Worm (Caenorhabditis elegans) whole organism, L4 larva: ENCODE results near the gene EGAP2.1.

Experiments
- D1046.2 ChIP-seq: fragments of 200-800 bp; sonication (Bioruptor generic); IDR thresholded peaks from 2 replicates; pipeline ENCODE4 v1.3.6; 2022; ENCODE audit warnings: missing genetic modification characterization, missing compliant biosample characterization
- aly-2 ChIP-seq: sonication (generic microtip); optimal IDR thresholded peaks from 2 replicates; lab custom pipeline; 2018; ENCODE audit warnings: missing biosample characterization, missing genetic modification characterization
- ama-1 ChIP-seq: fragments of 150-350 bp; optimal IDR thresholded peaks from 2 replicates; lab custom pipeline; 2014; ENCODE audit warnings: inconsistent platforms, mixed read lengths
- fkh-10 ChIP-seq: fragments of 150-350 bp; optimal IDR thresholded peaks from 2 replicates; lab custom pipeline; 2014; ENCODE audit warnings: missing biosample characterization, missing genetic modification reagents, missing genetic modification characterization
- lin-15B ChIP-seq: fragments of 150-350 bp; sonication (generic microtip); optimal IDR thresholded peaks from 3 replicates; lab custom pipeline; 2014; ENCODE audit warnings: missing biosample characterization, missing genetic modification characterization
- mxl-3 ChIP-seq: fragments of 200-800 bp; sonication (Bioruptor generic); optimal IDR thresholded peaks from 2 replicates; lab custom pipeline; 2018; ENCODE audit warnings: mild to moderate bottlenecking, missing genetic modification characterization, missing compliant biosample characterization
- nhr-28 ChIP-seq: fragments of 150-350 bp; optimal IDR thresholded peaks from 2 replicates; lab custom pipeline; 2014; ENCODE audit warnings: missing biosample characterization, missing genetic modification characterization
- nhr-77 ChIP-seq: fragments of 150-350 bp; optimal IDR thresholded peaks from 2 replicates; lab custom pipeline; 2014; ENCODE audit warnings: missing biosample characterization, missing genetic modification characterization
- snpc-4 ChIP-seq: fragments of 150-350 bp; optimal IDR thresholded peaks from 2 replicates; lab custom pipeline; 2014; ENCODE audit warnings: missing biosample characterization, missing genetic modification characterization
- tag-97 ChIP-seq: fragments of 200-800 bp; sonication (Bioruptor generic); IDR thresholded peaks from 2 replicates; pipeline ENCODE4 v1.3.6; 2022; ENCODE audit warnings: missing genetic modification characterization, missing compliant biosample characterization
- ztf-7 ChIP-seq: fragments of 150-350 bp; optimal IDR thresholded peaks from 2 replicates; lab custom pipeline; 2014; ENCODE audit warnings: missing biosample characterization, missing genetic modification characterization

DNA sequence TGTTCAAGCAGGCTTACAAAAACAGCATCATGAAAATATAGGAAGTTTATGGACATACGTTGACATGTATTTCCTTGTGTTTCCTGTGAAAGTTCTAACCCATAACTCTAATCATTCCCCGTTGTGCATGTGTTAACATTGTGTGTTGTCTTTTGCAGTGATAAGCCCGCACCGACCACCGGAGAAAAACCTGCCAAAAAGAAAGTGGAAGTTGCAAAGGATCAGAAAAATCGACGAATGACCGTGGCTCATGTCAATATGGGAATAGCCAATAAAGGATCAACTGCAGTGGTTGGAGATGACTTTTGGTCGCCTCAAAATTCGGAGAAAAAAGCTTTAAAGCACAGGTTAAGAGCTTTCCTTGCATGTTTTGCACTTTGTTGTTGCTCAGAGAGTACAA lies 25.9 kb upstream of the EGAP2.1 start:
- TF ChIP-seq ztf-7 (tag; lab: Kevin White, UChicago): no peak
- TF ChIP-seq D1046.2 (GFP tag; lab: Robert Waterston, UW): no peak
- no peak for TF ChIP-seq ama-1
- TF ChIP-seq snpc-4 (tag; lab: Kevin White, UChicago): no peak
- no peak for TF ChIP-seq tag-97
- TF ChIP-seq nhr-28: peak; percentile 7
- TF ChIP-seq fkh-10 (GFP tag; lab: Kevin White, UChicago): no peak
- TF ChIP-seq nhr-77 (tag; lab: Kevin White, UChicago): no peak
- TF ChIP-seq lin-15B (tag; lab: Kevin White, UChicago): no peak
- no peak for TF ChIP-seq aly-2 (tag; lab: Kevin White, UChicago)
- no peak for TF ChIP-seq mxl-3 (GFP tag; lab: Kevin White, UChicago)
